Worm (Caenorhabditis elegans) whole organism, L4 larva: Measurements from ENCODE around the gene ril-2.
A peak's percentile ranks its signal among the peaks of the same experiment; 100 is the strongest.

Experiments used
- F26F4.8 ChIP-seq: fragments of 200-800 bp; sonication (Bioruptor generic); conservative IDR thresholded peaks from 2 replicates; pipeline ENCODE4 v1.3.6; 2022; ENCODE audit warnings: missing genetic modification characterization, missing compliant biosample characterization
- R02D3.7 ChIP-seq: fragments of 150-350 bp; sonication (generic microtip); optimal IDR thresholded peaks from 3 replicates; lab custom pipeline; 2014; ENCODE audit warnings: missing biosample characterization, missing genetic modification characterization
- ama-1 ChIP-seq: fragments of 150-350 bp; optimal IDR thresholded peaks from 2 replicates; lab custom pipeline; 2014; ENCODE audit warnings: inconsistent platforms, mixed read lengths
- hlh-11 ChIP-seq: fragments of 200-800 bp; sonication (Bioruptor generic); optimal IDR thresholded peaks from 2 replicates; lab custom pipeline; 2018; ENCODE audit warnings: mild to moderate bottlenecking, missing genetic modification characterization, missing compliant biosample characterization
- nhr-237 ChIP-seq: sonication (generic microtip); optimal IDR thresholded peaks from 2 replicates; lab custom pipeline; 2017; ENCODE audit warnings: missing biosample characterization, missing genetic modification characterization
- pha-4 ChIP-seq, 2 experiments: fragments of 150-350 bp in 1 of 2; fragments of 200-800 bp in 1 of 2; sonication (Bioruptor generic) in 1 of 2; IDR thresholded peaks in 1 of 2; optimal IDR thresholded peaks in 1 of 2; 2 replicates each; pipeline versions ENCODE4 v1.3.6 to Lab custom; 2014 to 2022; ENCODE audit warnings: missing genetic modification characterization in 2 of 2, missing genetic modification reagents in 2 of 2, missing biosample characterization in 1 of 2, missing compliant biosample characterization in 1 of 2
- zag-1 ChIP-seq: fragments of 150-350 bp; optimal IDR thresholded peaks from 2 replicates; lab custom pipeline; 2014; ENCODE audit warnings: missing biosample characterization, missing genetic modification characterization

DNA sequence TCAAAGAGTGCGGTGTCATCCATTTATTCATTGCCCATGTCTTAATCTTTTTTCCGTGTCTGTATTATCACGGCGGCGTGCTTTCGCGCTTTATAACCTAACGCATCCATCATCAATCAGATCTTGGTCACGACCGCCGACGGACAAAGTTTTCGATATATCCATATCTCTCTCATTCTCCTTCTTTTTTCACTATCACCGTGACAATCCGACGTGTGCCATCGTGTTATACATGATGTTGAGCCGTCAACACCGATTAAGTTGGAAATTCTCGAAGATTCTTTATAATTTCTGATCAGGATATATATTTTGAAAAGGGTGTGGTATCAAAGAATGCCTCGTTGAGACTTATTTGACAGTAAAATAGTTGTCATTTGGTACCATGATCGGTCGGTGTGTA lies 42.1 kb downstream of the ril-2 start:
- TF ChIP-seq zag-1 (tag; lab: Kevin White, UChicago) (no peak), pha-4 (GFP tag; IDR thresholded peaks at IDR 0.05; lab: Robert Waterston, UW) (no peak), pha-4 (tag; optimal IDR thresholded peaks at IDR 0.05; lab: Kevin White, UChicago) (no peak), F26F4.8 (GFP tag; lab: Robert Waterston, UW) (no peak), ama-1 (lab: Kevin White, UChicago) (no peak), R02D3.7 (tag; lab: Kevin White, UChicago) (no peak), nhr-237 (tag; lab: Kevin White, UChicago) (no peak), hlh-11 (tag; lab: Kevin White, UChicago) (peak; percentile 49)
